Fruit fly (Drosophila melanogaster) whole organism, embryonic: ENCODE data around the gene Ugt316A1.

Source experiments
- CG12391 ChIP-seq: fragments of 200-800 bp; sonication (Bioruptor generic); optimal IDR thresholded peaks from 3 replicates; lab custom pipeline; 2018; ENCODE audit warnings: missing biosample characterization, mild to moderate bottlenecking, missing genetic modification characterization, moderate library complexity
- CG14710 ChIP-seq: fragments of 200-800 bp; sonication (Bioruptor generic); optimal IDR thresholded peaks from 3 replicates; lab custom pipeline; 2019; ENCODE audit warnings: missing biosample characterization, mild to moderate bottlenecking, missing genetic modification characterization, moderate library complexity
- CG31365 ChIP-seq: fragments of 200-800 bp; sonication (Bioruptor generic); optimal IDR thresholded peaks from 2 replicates; lab custom pipeline; 2018; ENCODE audit warnings: missing biosample characterization, mild to moderate bottlenecking, missing genetic modification characterization
- CG4282 ChIP-seq: fragments of 200-800 bp; sonication (Bioruptor generic); optimal IDR thresholded peaks from 2 replicates; lab custom pipeline; 2016; ENCODE audit warnings: missing biosample characterization, missing genetic modification characterization
- CG6765 ChIP-seq: fragments of 200-800 bp; sonication (Bioruptor generic); optimal IDR thresholded peaks from 3 replicates; lab custom pipeline; 2017; ENCODE audit warnings: missing biosample characterization, mild to moderate bottlenecking, missing genetic modification characterization
- CG7357 ChIP-seq: fragments of 200-800 bp; sonication (Bioruptor generic); IDR thresholded peaks from 3 replicates; pipeline ENCODE4 v1.3.6; 2022; ENCODE audit warnings: missing biosample characterization, missing genetic modification characterization
- CG8290 ChIP-seq, 3 experiments: fragments of 200-800 bp; sonication (Bioruptor generic); optimal IDR thresholded peaks; 2 replicates each; lab custom pipeline; 2016 to 2019; ENCODE audit warnings: missing biosample characterization in 3 of 3, missing genetic modification characterization in 3 of 3, mild to moderate bottlenecking in 2 of 3, moderate library complexity in 1 of 3
- Drgx ChIP-seq: fragments of 200-800 bp; sonication (Bioruptor generic); IDR thresholded peaks from 2 replicates; pipeline ENCODE4 v1.3.6; 2022; ENCODE audit warnings: missing biosample characterization, missing genetic modification characterization
- Elba2 ChIP-seq: fragments of 200-800 bp; sonication (Bioruptor generic); optimal IDR thresholded peaks from 3 replicates; lab custom pipeline; 2016; ENCODE audit warnings: missing biosample characterization, missing genetic modification characterization
- Hr78 ChIP-seq, 2 experiments: fragments of 200-800 bp in 1 of 2; fragments of >200 bp in 1 of 2; sonication (Bioruptor generic) in 1 of 2; optimal IDR thresholded peaks; 2 replicates each; lab custom pipeline; 2017 to 2019; ENCODE audit warnings: missing biosample characterization in 2 of 2, missing genetic modification characterization in 2 of 2, mild to moderate bottlenecking in 1 of 2, moderate library complexity in 1 of 2
- Myb ChIP-seq: fragments of 200-800 bp; sonication (Bioruptor generic); optimal IDR thresholded peaks from 2 replicates; lab custom pipeline; 2016; ENCODE audit warnings: missing biosample characterization, missing genetic modification characterization
- Stat92E ChIP-seq, 3 experiments: fragments of >200 bp in 2 of 3; fragments of 200-800 bp in 1 of 3; sonication (Bioruptor generic) in 1 of 3; optimal IDR thresholded peaks; 2 replicates each; lab custom pipeline; 2017 to 2019; ENCODE audit warnings: missing biosample characterization in 3 of 3, missing genetic modification characterization in 3 of 3, mild to moderate bottlenecking in 1 of 3, moderate library complexity in 1 of 3
- br ChIP-seq: fragments of >200 bp; optimal IDR thresholded peaks from 2 replicates; lab custom pipeline; 2017
- croc ChIP-seq: fragments of 200-800 bp; sonication (Bioruptor generic); conservative IDR thresholded peaks from 3 replicates; pipeline ENCODE4 v1.3.6; 2022; ENCODE audit warnings: missing biosample characterization, missing genetic modification characterization
- dmrt99B ChIP-seq: fragments of 200-800 bp; sonication (Bioruptor generic); optimal IDR thresholded peaks from 2 replicates; lab custom pipeline; 2018; ENCODE audit warnings: missing biosample characterization, mild to moderate bottlenecking, missing genetic modification characterization, moderate library complexity
- dysf ChIP-seq: fragments of 200-800 bp; sonication (Bioruptor generic); IDR thresholded peaks from 3 replicates; pipeline ENCODE4 v1.3.6; 2022; ENCODE audit warnings: missing biosample characterization, missing genetic modification characterization
- grn ChIP-seq: fragments of 200-800 bp; sonication (Bioruptor generic); optimal IDR thresholded peaks from 3 replicates; lab custom pipeline; 2017; ENCODE audit warnings: missing biosample characterization, missing genetic modification characterization
- gt ChIP-seq: fragments of 200-800 bp; sonication (Bioruptor generic); IDR thresholded peaks from 2 replicates; pipeline ENCODE4 v1.3.6; 2022; ENCODE audit warnings: missing biosample characterization, missing genetic modification characterization
- inv ChIP-seq: fragments of 200-800 bp; sonication (Bioruptor generic); IDR thresholded peaks from 2 replicates; pipeline ENCODE4 v1.3.6; 2022; ENCODE audit warnings: missing biosample characterization, missing genetic modification characterization; ENCODE audit not compliant: partially characterized antibody
- lola ChIP-seq, 3 experiments: fragments of >200 bp in 2 of 3; fragments of 200-800 bp in 1 of 3; sonication (Bioruptor generic) in 1 of 3; optimal IDR thresholded peaks; 2 replicates each; lab custom pipeline; 2017 to 2019; ENCODE audit warnings: missing biosample characterization in 3 of 3, missing genetic modification characterization in 3 of 3, mild to moderate bottlenecking in 1 of 3, moderate library complexity in 1 of 3
- pros ChIP-seq: fragments of 200-800 bp; sonication (Bioruptor generic); optimal IDR thresholded peaks from 3 replicates; lab custom pipeline; 2019; ENCODE audit warnings: missing biosample characterization, mild to moderate bottlenecking, missing genetic modification characterization, moderate library complexity
- sens ChIP-seq: fragments of 200-800 bp; sonication (Bioruptor generic); peaks from one replicate; lab custom pipeline; 2016; ENCODE audit warnings: missing biosample characterization, missing genetic modification characterization
- so ChIP-seq: fragments of 200-800 bp; sonication (Bioruptor generic); IDR thresholded peaks from 3 replicates; pipeline ENCODE4 v1.3.6; 2022; ENCODE audit warnings: missing biosample characterization, missing genetic modification characterization
- usp ChIP-seq: fragments of >200 bp; optimal IDR thresholded peaks from 2 replicates; lab custom pipeline; 2017; ENCODE audit warnings: missing biosample characterization, missing genetic modification characterization
- zf30C ChIP-seq: fragments of 200-800 bp; sonication (Bioruptor generic); optimal IDR thresholded peaks from 3 replicates; lab custom pipeline; 2018; ENCODE audit warnings: missing biosample characterization, mild to moderate bottlenecking, missing genetic modification characterization
- zfh1 ChIP-seq: fragments of 200-800 bp; sonication (Bioruptor generic); IDR thresholded peaks from 3 replicates; pipeline ENCODE4 v1.3.6; 2022; ENCODE audit warnings: missing biosample characterization, missing genetic modification characterization

The Ugt316A1 gene

dm6 chr3L:19013086-19013752 lies 49.4 kb downstream of the Ugt316A1 start (continued):
- TF ChIP-seq Elba2 (GFP tag; lab: Kevin White, UChicago): no peak
- no peak for TF ChIP-seq CG7357
- no peak for TF ChIP-seq br (lab: Kevin White, UChicago)
- no peak for TF ChIP-seq CG31365
- no peak for TF ChIP-seq dmrt99B (tag; lab: Kevin White, UChicago)
- TF ChIP-seq inv (GFP tag; lab: Robert Waterston, UW): no peak
- no peak for TF ChIP-seq CG4282 (GFP tag; lab: Kevin White, UChicago)
- TF ChIP-seq CG14710 (tag; lab: Kevin White, UChicago): no peak
- no peak for TF ChIP-seq dysf (GFP tag; lab: Robert Waterston, UW)
- no peak for TF ChIP-seq so
- peak in 1 of 2 experiments; percentile 72 for TF ChIP-seq Hr78 (GFP tag; optimal IDR thresholded peaks at IDR 0.05; lab: Kevin White, UChicago)
- TF ChIP-seq zfh1 (GFP tag; lab: Robert Waterston, UW): no peak
- TF ChIP-seq gt (GFP tag; lab: Robert Waterston, UW): no peak
- TF ChIP-seq Stat92E (GFP tag; optimal IDR thresholded peaks at IDR 0.05; lab: Kevin White, UChicago): no peak
- no peak for TF ChIP-seq CG8290 (GFP tag; optimal IDR thresholded peaks at IDR 0.05; lab: Kevin White, UChicago)
- TF ChIP-seq CG8290 (tag; optimal IDR thresholded peaks at IDR 0.05; lab: Kevin White, UChicago): no peak
- TF ChIP-seq CG6765 (GFP tag; lab: Kevin White, UChicago): no peak
- no peak for TF ChIP-seq lola (GFP tag; optimal IDR thresholded peaks at IDR 0.05; lab: Kevin White, UChicago)
- no peak for TF ChIP-seq CG12391
- TF ChIP-seq grn: peak; percentile 66
- TF ChIP-seq pros: peak; percentile 74
- TF ChIP-seq croc: no peak
- no peak for TF ChIP-seq Myb (GFP tag; lab: Kevin White, UChicago)

DNA sequence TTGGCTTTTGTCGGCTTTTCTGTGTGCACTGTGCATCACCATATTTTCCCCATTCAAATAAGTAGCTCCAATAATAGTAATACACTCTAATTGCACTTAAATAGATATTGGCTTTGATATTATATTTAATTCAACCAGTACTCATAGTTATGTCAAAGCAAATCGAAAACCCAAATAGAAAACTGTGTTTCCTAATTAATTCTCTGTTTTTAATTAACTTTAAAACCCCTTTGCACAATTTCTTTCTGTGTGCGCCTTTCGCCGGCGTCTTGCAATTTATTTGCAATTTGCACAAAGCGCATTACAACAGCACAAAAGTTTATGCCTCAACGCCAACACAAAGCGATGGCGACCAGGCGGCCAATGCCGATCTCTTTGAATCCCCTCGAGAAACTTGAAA lies 51.4 kb downstream of the Ugt316A1 start:
- TF ChIP-seq usp (no peak), sens (GFP tag; lab: Kevin White, UChicago) (peak; percentile 40), zf30C (no peak), Drgx (GFP tag; lab: Robert Waterston, UW) (peak; percentile 66; the same call in 1 of the 2 replicates)
